Fruit fly (Drosophila melanogaster) whole organism, embryonic: ENCODE results near the gene sbr.

Experiments used
- CG10565 ChIP-seq: fragments of 200-800 bp; sonication (Bioruptor generic); optimal IDR thresholded peaks from 3 replicates; lab custom pipeline; 2016; ENCODE audit warnings: missing biosample characterization, mild to moderate bottlenecking, missing genetic modification characterization
- CG11398 ChIP-seq: fragments of 200-800 bp; sonication (Bioruptor generic); optimal IDR thresholded peaks from 2 replicates; lab custom pipeline; 2016; ENCODE audit warnings: missing biosample characterization, missing genetic modification characterization
- CG13424 ChIP-seq: fragments of 200-800 bp; sonication (Bioruptor generic); optimal IDR thresholded peaks from 2 replicates; lab custom pipeline; 2019; ENCODE audit warnings: missing biosample characterization, mild to moderate bottlenecking, missing genetic modification characterization, moderate library complexity
- CG15269 ChIP-seq: fragments of 200-800 bp; sonication (Bioruptor generic); optimal IDR thresholded peaks from 2 replicates; lab custom pipeline; 2018; ENCODE audit warnings: missing biosample characterization, mild to moderate bottlenecking, missing genetic modification characterization, moderate library complexity
- CG17186 ChIP-seq: fragments of 200-800 bp; sonication (Bioruptor generic); optimal IDR thresholded peaks from 3 replicates; lab custom pipeline; 2017; ENCODE audit warnings: missing biosample characterization, missing genetic modification reagents, missing genetic modification characterization
- CG18262 ChIP-seq: fragments of 200-800 bp; optimal IDR thresholded peaks from 3 replicates; lab custom pipeline; 2019; ENCODE audit warnings: missing biosample characterization, mild to moderate bottlenecking, missing genetic modification characterization, moderate library complexity
- CG2116 ChIP-seq: fragments of 200-800 bp; sonication (Bioruptor generic); optimal IDR thresholded peaks from 3 replicates; lab custom pipeline; 2018; ENCODE audit warnings: missing biosample characterization, mild to moderate bottlenecking, missing genetic modification characterization
- CG2712 ChIP-seq: fragments of 200-800 bp; optimal IDR thresholded peaks from 3 replicates; lab custom pipeline; 2019; ENCODE audit warnings: missing biosample characterization, mild to moderate bottlenecking, missing genetic modification characterization, moderate library complexity
- CG30431 ChIP-seq: fragments of 200-800 bp; sonication (Bioruptor generic); optimal IDR thresholded peaks from 2 replicates; lab custom pipeline; 2017; ENCODE audit warnings: missing biosample characterization, missing genetic modification characterization
- CG31441 ChIP-seq: fragments of 200-800 bp; sonication (Bioruptor generic); IDR thresholded peaks from 2 replicates; pipeline ENCODE4 v1.3.6; 2022; ENCODE audit warnings: missing biosample characterization, missing genetic modification characterization
- CG3847 ChIP-seq: fragments of 200-800 bp; sonication (Bioruptor generic); IDR thresholded peaks from 2 replicates; pipeline ENCODE4 v1.3.6; 2022; ENCODE audit warnings: missing biosample characterization, missing genetic modification characterization
- CG42726 ChIP-seq: fragments of 200-800 bp; sonication (Bioruptor generic); IDR thresholded peaks from 2 replicates; pipeline ENCODE4 v1.3.6; 2022; ENCODE audit warnings: missing biosample characterization, missing genetic modification characterization; ENCODE audit not compliant: partially characterized antibody
- CG6175 ChIP-seq: fragments of 200-800 bp; sonication (Bioruptor generic); IDR thresholded peaks from 3 replicates; pipeline ENCODE4 v1.3.6; 2022; ENCODE audit warnings: missing biosample characterization, missing genetic modification characterization
- CG6254 ChIP-seq: fragments of 200-800 bp; sonication (Bioruptor generic); optimal IDR thresholded peaks from 3 replicates; lab custom pipeline; 2017; ENCODE audit warnings: mild to moderate bottlenecking, missing biosample characterization, missing genetic modification reagents, missing genetic modification characterization
- CG6683 ChIP-seq: fragments of 200-800 bp; sonication (Bioruptor generic); optimal IDR thresholded peaks from 2 replicates; lab custom pipeline; 2017; ENCODE audit warnings: missing biosample characterization, mild to moderate bottlenecking, missing genetic modification characterization, missing genetic modification reagents
- CG7786 ChIP-seq: fragments of 200-800 bp; sonication (Bioruptor generic); optimal IDR thresholded peaks from 2 replicates; lab custom pipeline; 2016; ENCODE audit warnings: missing biosample characterization, missing genetic modification characterization
- CG8388 ChIP-seq: fragments of 200-800 bp; sonication (Bioruptor generic); optimal IDR thresholded peaks from 2 replicates; lab custom pipeline; 2019; ENCODE audit warnings: missing biosample characterization, mild to moderate bottlenecking, missing genetic modification characterization, moderate library complexity
- D19B ChIP-seq: fragments of 200-800 bp; sonication (Bioruptor generic); optimal IDR thresholded peaks from 2 replicates; lab custom pipeline; 2017; ENCODE audit warnings: missing biosample characterization, mild to moderate bottlenecking, missing genetic modification characterization
- Dfd ChIP-seq, 2 experiments: fragments of >200 bp; optimal IDR thresholded peaks; 2 replicates each; lab custom pipeline; 2017; ENCODE audit warnings: missing biosample characterization in 2 of 2, missing genetic modification characterization in 2 of 2
- Dip3 ChIP-seq: fragments of 200-800 bp; sonication (Bioruptor generic); optimal IDR thresholded peaks from 3 replicates; lab custom pipeline; 2016; ENCODE audit warnings: missing biosample characterization, missing genetic modification characterization
- Elba2 ChIP-seq: fragments of 200-800 bp; sonication (Bioruptor generic); optimal IDR thresholded peaks from 3 replicates; lab custom pipeline; 2016; ENCODE audit warnings: missing biosample characterization, missing genetic modification characterization
- H15 ChIP-seq: fragments of 200-800 bp; sonication (Bioruptor generic); IDR thresholded peaks from 3 replicates; pipeline ENCODE4 v1.3.6; 2022; ENCODE audit warnings: missing biosample characterization, missing genetic modification characterization
- HmgZ ChIP-seq: fragments of 200-800 bp; sonication (Bioruptor generic); optimal IDR thresholded peaks from 2 replicates; lab custom pipeline; 2018; ENCODE audit warnings: missing biosample characterization, mild to moderate bottlenecking, missing genetic modification characterization
- Hr3 ChIP-seq: fragments of 200-800 bp; sonication (Bioruptor generic); optimal IDR thresholded peaks from 3 replicates; lab custom pipeline; 2016; ENCODE audit warnings: missing biosample characterization, missing genetic modification characterization
- Lpt ChIP-seq: fragments of >200 bp; optimal IDR thresholded peaks from 2 replicates; lab custom pipeline; 2018; ENCODE audit warnings: missing biosample characterization, missing genetic modification characterization
- NC2α ChIP-seq: fragments of 200-800 bp; sonication (Bioruptor generic); optimal IDR thresholded peaks from 2 replicates; lab custom pipeline; 2016; ENCODE audit warnings: missing biosample characterization, missing genetic modification characterization
- NfI ChIP-seq: fragments of 200-800 bp; sonication (Bioruptor generic); optimal IDR thresholded peaks from 3 replicates; lab custom pipeline; 2018; ENCODE audit warnings: missing biosample characterization, mild to moderate bottlenecking, missing genetic modification characterization, moderate library complexity
- Rfx ChIP-seq: fragments of 200-800 bp; sonication (Bioruptor generic); IDR thresholded peaks from 2 replicates; pipeline ENCODE4 v1.3.6; 2022; ENCODE audit warnings: missing biosample characterization, missing genetic modification characterization
- Scr ChIP-seq: fragments of 200-800 bp; sonication (Bioruptor generic); IDR thresholded peaks from 2 replicates; pipeline ENCODE4 v1.3.6; 2022; ENCODE audit warnings: missing biosample characterization, missing genetic modification characterization; ENCODE audit not compliant: partially characterized antibody
- Usf ChIP-seq: fragments of 200-800 bp; sonication (Bioruptor generic); optimal IDR thresholded peaks from 2 replicates; lab custom pipeline; 2017; ENCODE audit warnings: missing genotype, missing biosample characterization, missing genetic modification characterization
- chn ChIP-seq: fragments of 200-800 bp; sonication (Bioruptor generic); optimal IDR thresholded peaks from 2 replicates; lab custom pipeline; 2016; ENCODE audit warnings: missing biosample characterization, missing genetic modification characterization
- crc ChIP-seq: fragments of 200-800 bp; sonication (Bioruptor generic); optimal IDR thresholded peaks from 2 replicates; lab custom pipeline; 2016; ENCODE audit warnings: missing biosample characterization, missing genetic modification characterization
- dm ChIP-seq: fragments of 200-800 bp; sonication (Bioruptor generic); optimal IDR thresholded peaks from 3 replicates; lab custom pipeline; 2016; ENCODE audit warnings: missing biosample characterization, missing genetic modification characterization
- fd96Cb ChIP-seq: fragments of 200-800 bp; sonication (Bioruptor generic); optimal IDR thresholded peaks from 2 replicates; lab custom pipeline; 2018; ENCODE audit warnings: missing biosample characterization, mild to moderate bottlenecking, missing genetic modification characterization, moderate library complexity
- fru ChIP-seq: fragments of >200 bp; optimal IDR thresholded peaks from 2 replicates; lab custom pipeline; 2017
- gsb-n ChIP-seq: fragments of 200-800 bp; sonication (Bioruptor generic); optimal IDR thresholded peaks from 3 replicates; lab custom pipeline; 2018; ENCODE audit warnings: missing biosample characterization, mild to moderate bottlenecking, missing genetic modification characterization
- gt ChIP-seq: fragments of 200-800 bp; sonication (Bioruptor generic); IDR thresholded peaks from 2 replicates; pipeline ENCODE4 v1.3.6; 2022; ENCODE audit warnings: missing biosample characterization, missing genetic modification characterization
- ham ChIP-seq: fragments of 200-800 bp; sonication (Bioruptor generic); IDR thresholded peaks from 2 replicates; pipeline ENCODE4 v1.3.6; 2022; ENCODE audit warnings: missing biosample characterization, missing genetic modification characterization
- nerfin-2 ChIP-seq: fragments of 200-800 bp; sonication (Bioruptor generic); IDR thresholded peaks from 2 replicates; pipeline ENCODE4 v1.3.6; 2022; ENCODE audit warnings: missing biosample characterization, missing genetic modification characterization; ENCODE audit not compliant: partially characterized antibody
- odd ChIP-seq: fragments of 200-800 bp; sonication (Bioruptor generic); optimal IDR thresholded peaks from 2 replicates; lab custom pipeline; 2017; ENCODE audit warnings: missing biosample characterization, mild to moderate bottlenecking, missing genetic modification characterization
- onecut ChIP-seq: fragments of 200-800 bp; sonication (Bioruptor generic); IDR thresholded peaks from 2 replicates; pipeline ENCODE4 v1.3.6; 2022; ENCODE audit warnings: missing biosample characterization, missing genetic modification characterization
- otp ChIP-seq: fragments of 200-800 bp; sonication (Bioruptor generic); IDR thresholded peaks from 3 replicates; pipeline ENCODE4, ENCODE4 v1.3.6; 2022; ENCODE audit warnings: missing biosample characterization, missing genetic modification characterization
- rib ChIP-seq: fragments of 200-800 bp; sonication (Bioruptor generic); IDR thresholded peaks from 2 replicates; pipeline ENCODE4 v1.3.6; 2022; ENCODE audit warnings: missing biosample characterization, missing genetic modification characterization
- sd ChIP-seq: fragments of 200-800 bp; sonication (Bioruptor generic); optimal IDR thresholded peaks from 3 replicates; lab custom pipeline; 2018; ENCODE audit warnings: missing biosample characterization, mild to moderate bottlenecking, missing genetic modification characterization, moderate library complexity
- sug ChIP-seq: fragments of 200-800 bp; optimal IDR thresholded peaks from 2 replicates; lab custom pipeline; 2019; ENCODE audit warnings: missing biosample characterization, mild to moderate bottlenecking, missing genetic modification characterization, moderate library complexity
- tap ChIP-seq: fragments of 200-800 bp; optimal IDR thresholded peaks from 3 replicates; lab custom pipeline; 2019; ENCODE audit warnings: missing biosample characterization, mild to moderate bottlenecking, missing genetic modification characterization, moderate library complexity
- tll ChIP-seq, 2 experiments: fragments of 200-800 bp in 1 of 2; fragments of >200 bp in 1 of 2; sonication (Bioruptor generic) in 1 of 2; optimal IDR thresholded peaks; 2 replicates each; lab custom pipeline; 2017 to 2019; ENCODE audit warnings: missing biosample characterization in 2 of 2, missing genetic modification characterization in 2 of 2, mild to moderate bottlenecking in 1 of 2, moderate library complexity in 1 of 2
- vnd ChIP-seq: fragments of 200-800 bp; sonication (Bioruptor generic); IDR thresholded peaks from 3 replicates; pipeline ENCODE4 v1.3.6; 2022; ENCODE audit warnings: missing biosample characterization, missing genetic modification characterization; ENCODE audit not compliant: partially characterized antibody
- zf30C ChIP-seq: fragments of 200-800 bp; sonication (Bioruptor generic); optimal IDR thresholded peaks from 3 replicates; lab custom pipeline; 2018; ENCODE audit warnings: missing biosample characterization, mild to moderate bottlenecking, missing genetic modification characterization

Gene sbr

dm6 chrX:10802457-10803378 lies 44.2 kb downstream of the sbr start (continued):
- TF ChIP-seq Lpt (GFP tag; lab: Kevin White, UChicago) (no peak), nerfin-2 (GFP tag; lab: Robert Waterston, UW) (no peak), CG15269 (tag; lab: Kevin White, UChicago) (peak; percentile 82), odd (GFP tag; lab: Kevin White, UChicago) (peak; percentile 69), CG10565 (GFP tag; lab: Kevin White, UChicago) (no peak), tll (GFP tag; optimal IDR thresholded peaks at IDR 0.05; lab: Kevin White, UChicago) (no peak), onecut (GFP tag; lab: Robert Waterston, UW) (peak; percentile 52), Elba2 (GFP tag; lab: Kevin White, UChicago) (no peak), sug (peak; percentile 47), HmgZ (no peak), CG42726 (GFP tag; lab: Robert Waterston, UW) (no peak), dm (GFP tag; lab: Kevin White, UChicago) (no peak), CG2116 (GFP tag; lab: Kevin White, UChicago) (peak; percentile 32), tap (tag; lab: Kevin White, UChicago) (peak; percentile 64), sd (no peak), gsb-n (tag; lab: Kevin White, UChicago) (peak; percentile 65), Usf (GFP tag; lab: Kevin White, UChicago) (no peak), CG6254 (peak; percentile 52), CG2712 (tag; lab: Kevin White, UChicago) (peak; percentile 81), vnd (GFP tag; lab: Robert Waterston, UW) (no peak), NC2α (GFP tag; lab: Kevin White, UChicago) (no peak), Rfx (no peak), Dfd (GFP tag; optimal IDR thresholded peaks at IDR 0.05; lab: Kevin White, UChicago) (no peak), CG31441 (GFP tag; lab: Robert Waterston, UW) (peak; percentile 88), CG17186 (no peak), Hr3 (GFP tag; lab: Kevin White, UChicago) (peak; percentile 62), ham (GFP tag; lab: Robert Waterston, UW) (no peak), fd96Cb (tag; lab: Kevin White, UChicago) (peak; percentile 69), Scr (GFP tag; lab: Robert Waterston, UW) (no peak), CG11398 (no peak), rib (GFP tag; lab: Robert Waterston, UW) (no peak), CG8388 (GFP tag; lab: Kevin White, UChicago) (peak; percentile 74), CG6683 (GFP tag; lab: Kevin White, UChicago) (peak; percentile 25), D19B (GFP tag; lab: Kevin White, UChicago) (no peak), H15 (no peak), CG30431 (no peak), chn (GFP tag; lab: Kevin White, UChicago) (no peak), otp (GFP tag; lab: Robert Waterston, UW) (no peak), fru (lab: Kevin White, UChicago) (no peak), zf30C (GFP tag; lab: Kevin White, UChicago) (no peak), gt (GFP tag; lab: Robert Waterston, UW) (no peak), CG13424 (peak; percentile 79), Dip3 (GFP tag; lab: Kevin White, UChicago) (no peak), CG18262 (tag; lab: Kevin White, UChicago) (peak; percentile 86), CG3847 (GFP tag; lab: Robert Waterston, UW) (0 out of 2 replicates have a peak, but pooled peaks have one; percentile 29), CG6175 (no peak), crc (GFP tag; lab: Kevin White, UChicago) (no peak), CG7786 (GFP tag; lab: Kevin White, UChicago) (no peak), NfI (GFP tag; lab: Kevin White, UChicago) (peak; percentile 31)
